Worm (Caenorhabditis elegans): Measurements from ENCODE around the gene rhi-1.

Gene rhi-1

DNA sequence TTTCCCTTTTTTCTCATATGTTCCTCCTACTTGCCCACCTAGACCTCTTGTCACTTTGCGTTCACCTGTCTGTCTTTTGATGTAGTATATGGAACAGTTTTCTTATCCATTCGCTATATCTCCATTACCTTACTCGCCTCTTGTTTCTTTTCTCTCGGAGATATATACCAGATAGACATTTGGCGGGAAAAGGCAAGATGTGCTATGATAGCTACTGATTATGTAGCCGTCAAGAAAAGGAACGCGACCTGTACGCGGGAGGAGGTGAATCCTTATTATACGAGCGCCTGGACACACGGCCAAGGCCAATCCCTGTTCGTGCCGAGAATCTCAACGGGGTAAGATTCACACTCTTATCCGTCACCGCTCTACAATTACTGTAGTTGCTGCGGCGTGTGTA, 44.7 kb downstream of the rhi-1 start:
- TF ChIP-seq tra-4 (tag; optimal IDR thresholded peaks at IDR 0.05): no peak
- TF ChIP-seq ets-7 (tag; optimal IDR thresholded peaks at IDR 0.05): no peak
- no peak for TF ChIP-seq scrt-1 (GFP tag; IDR thresholded peaks at IDR 0.05)

- TF ChIP-seq ceh-36 (tag; optimal IDR thresholded peaks at IDR 0.05): no peak
- TF ChIP-seq scrt-1 (GFP tag; IDR thresholded peaks at IDR 0.05): no peak
- TF ChIP-seq ama-1 (optimal IDR thresholded peaks at IDR 0.05): no peak
- no peak for TF ChIP-seq hmbx-1 (tag; optimal IDR thresholded peaks at IDR 0.05)
- TF ChIP-seq hmg-4 (GFP tag; optimal IDR thresholded peaks at IDR 0.05): no peak
Observed at ce11 chrX:4553491-4553890, 45.2 kb downstream of the rhi-1 start.

ce11 chrX:4554385-4554784, 46.1 kb downstream of the rhi-1 start, which contains the start of gene ham-2:
TSS of gene ham-2 (plus strand) at chrX:4554685.
- TF ChIP-seq F13C5.2 (tag; optimal IDR thresholded peaks at IDR 0.05) (no peak), sea-1 (GFP tag; conservative IDR thresholded peaks at IDR 0.05) (no peak), ceh-13 (GFP tag; optimal IDR thresholded peaks at IDR 0.05) (no peak), aly-1 (tag; optimal IDR thresholded peaks at IDR 0.05) (no peak), ceh-36 (tag; optimal IDR thresholded peaks at IDR 0.05) (no peak), tbx-11 (GFP tag; IDR thresholded peaks at IDR 0.05) (no peak), ets-7 (tag; optimal IDR thresholded peaks at IDR 0.05) (no peak), ama-1 (optimal IDR thresholded peaks at IDR 0.05) (no peak), flt-1 (GFP tag; IDR thresholded peaks at IDR 0.05) (no peak), hnd-1 (tag; optimal IDR thresholded peaks at IDR 0.05) (no peak), scrt-1 (GFP tag; IDR thresholded peaks at IDR 0.05) (no peak), hmg-4 (GFP tag; optimal IDR thresholded peaks at IDR 0.05) (no peak), pes-1 (GFP tag; IDR thresholded peaks at IDR 0.05) (no peak), tra-4 (tag; optimal IDR thresholded peaks at IDR 0.05) (no peak)

ce11 chrX:4556028-4556427, 47.7 kb downstream of the rhi-1 start:
- TF ChIP-seq flt-1 (GFP tag; IDR thresholded peaks at IDR 0.05) (no peak), hmg-4 (GFP tag; optimal IDR thresholded peaks at IDR 0.05) (no peak), ets-7 (tag; optimal IDR thresholded peaks at IDR 0.05) (no peak), scrt-1 (GFP tag; IDR thresholded peaks at IDR 0.05) (no peak), hmbx-1 (tag; optimal IDR thresholded peaks at IDR 0.05) (no peak), ceh-13 (GFP tag; optimal IDR thresholded peaks at IDR 0.05) (no peak), aly-1 (tag; optimal IDR thresholded peaks at IDR 0.05) (no peak), tra-4 (tag; optimal IDR thresholded peaks at IDR 0.05) (no peak), F13C5.2 (tag; optimal IDR thresholded peaks at IDR 0.05) (no peak), ceh-36 (tag; optimal IDR thresholded peaks at IDR 0.05) (no peak), tbx-11 (GFP tag; IDR thresholded peaks at IDR 0.05) (no peak), B0310.2 (tag; optimal IDR thresholded peaks at IDR 0.05) (no peak), ama-1 (optimal IDR thresholded peaks at IDR 0.05) (no peak), pes-1 (GFP tag; IDR thresholded peaks at IDR 0.05) (no peak), tbx-37 (GFP tag; conservative IDR thresholded peaks at IDR 0.05) (no peak), hnd-1 (tag; optimal IDR thresholded peaks at IDR 0.05) (no peak), sea-1 (GFP tag; conservative IDR thresholded peaks at IDR 0.05) (no peak)

All from whole organism, early embryonic.